Fruit fly (Drosophila melanogaster): ENCODE data around the gene CG5280.

CG5280 gene

dm6 chr3L:8996173-8996767, 6.2 kb upstream of the CG5280 start (continued):
- TF ChIP-seq chif (GFP tag; optimal IDR thresholded peaks at IDR 0.05) (peak; percentile 20 to 62), CG14050 (GFP tag; IDR thresholded peaks at IDR 0.05) (peak; percentile 44; the same call in 1 of the 3 replicates), Mrtf (GFP tag; IDR thresholded peaks at IDR 0.05) (peak; percentile 52; the same call in 1 of the 3 replicates), H2.0 (GFP tag; IDR thresholded peaks at IDR 0.05) (peak; percentile 51; the same call in 1 of the 2 replicates), CG6813 (GFP tag; optimal IDR thresholded peaks at IDR 0.05) (no peak), CG11093 (GFP tag; IDR thresholded peaks at IDR 0.05) (peak; percentile 68; the same call in 2 of the 3 replicates), CG11247 (GFP tag; IDR thresholded peaks at IDR 0.05) (peak; percentile 49; the same call in 1 of the 2 replicates), CG1529 (GFP tag; optimal IDR thresholded peaks at IDR 0.05) (peak; percentile 23), hkb (optimal IDR thresholded peaks at IDR 0.05) (no peak), hkb (GFP tag; IDR thresholded peaks at IDR 0.05) (peak; percentile 74), CG18476 (GFP tag; optimal IDR thresholded peaks at IDR 0.05) (peak; percentile 30), ftz-f1 (GFP tag; optimal IDR thresholded peaks at IDR 0.05) (no peak), salm (tag; optimal IDR thresholded peaks at IDR 0.05) (peak; percentile 34), grau (tag; optimal IDR thresholded peaks at IDR 0.05) (peak; percentile 92), CG12155 (GFP tag; optimal IDR thresholded peaks at IDR 0.05) (peak; percentile 43), CG9609 (GFP tag; optimal IDR thresholded peaks at IDR 0.05) (peak; percentile 24), trem (tag; optimal IDR thresholded peaks at IDR 0.05) (peak; percentile 44), CG2199 (GFP tag; IDR thresholded peaks at IDR 0.05) (0 out of 3 replicates have a peak, but pooled peaks have one; percentile 42), CG3065 (GFP tag; optimal IDR thresholded peaks at IDR 0.05) (no peak), Dek (tag; optimal IDR thresholded peaks at IDR 0.05) (peak; percentile 32), CG7928 (GFP tag; optimal IDR thresholded peaks at IDR 0.05) (no peak), D19A (tag; optimal IDR thresholded peaks at IDR 0.05) (peak; percentile 50), CG14441 (GFP tag; IDR thresholded peaks at IDR 0.05) (peak; percentile 74), CG11695 (GFP tag; IDR thresholded peaks at IDR 0.05) (0 out of 3 replicates have a peak, but pooled peaks have one; percentile 35), CG8359 (GFP tag; optimal IDR thresholded peaks at IDR 0.05; ENCODE audit: borderline replicate concordance) (peak; percentile 15), HHEX (GFP tag; optimal IDR thresholded peaks at IDR 0.05) (peak; percentile 49), unpg (GFP tag; optimal IDR thresholded peaks at IDR 0.05) (peak; percentile 64), CG3407 (GFP tag; optimal IDR thresholded peaks at IDR 0.05) (peak; percentile 40), chinmo (GFP tag; IDR thresholded peaks at IDR 0.05; ENCODE audit: partially characterized antibody) (no peak), CG6272 (GFP tag; IDR thresholded peaks at IDR 0.05) (0 out of 2 replicates have a peak, but pooled peaks have one; percentile 42), Hmx (GFP tag; optimal IDR thresholded peaks at IDR 0.05) (no peak), wor (GFP tag; IDR thresholded peaks at IDR 0.05) (peak; percentile 60), corto (GFP tag; optimal IDR thresholded peaks at IDR 0.05) (peak; percentile 44), CG32772 (GFP tag; IDR thresholded peaks at IDR 0.05) (peak; percentile 77), CG12942 (GFP tag; optimal IDR thresholded peaks at IDR 0.05) (peak; percentile 41), CG1602 (GFP tag; optimal IDR thresholded peaks at IDR 0.05) (peak; percentile 63), run (tag; optimal IDR thresholded peaks at IDR 0.05) (no peak), Fer3 (tag; optimal IDR thresholded peaks at IDR 0.05) (peak; percentile 40), Dbx (GFP tag; IDR thresholded peaks at IDR 0.05) (0 out of 3 replicates have a peak, but pooled peaks have one; percentile 37), CG16815 (GFP tag; optimal IDR thresholded peaks at IDR 0.05) (peak; percentile 65), Oli (tag; optimal IDR thresholded peaks at IDR 0.05) (peak; percentile 65), zfh2 (GFP tag; optimal IDR thresholded peaks at IDR 0.05) (peak; percentile 61), sens-2 (GFP tag; IDR thresholded peaks at IDR 0.05) (no peak), zen (tag; optimal IDR thresholded peaks at IDR 0.05) (peak; percentile 8), Rfx (GFP tag; IDR thresholded peaks at IDR 0.05) (peak; percentile 58), Optix (GFP tag; IDR thresholded peaks at IDR 0.05) (0 out of 3 replicates have a peak, but pooled peaks have one; percentile 25), klu (GFP tag; IDR thresholded peaks at IDR 0.05) (peak; percentile 26; the same call in 1 of the 2 replicates), MTF-1 (GFP tag; optimal IDR thresholded peaks at IDR 0.05; ENCODE audit: borderline replicate concordance) (peak; percentile 21), mam (GFP tag; optimal IDR thresholded peaks at IDR 0.05) (peak; percentile 28), Chrac-16 (GFP tag; optimal IDR thresholded peaks at IDR 0.05) (peak; percentile 63)
